Worm (Caenorhabditis elegans) whole organism, L4 larva: Measurements from ENCODE around the gene srv-10.

Source experiments
- F37D6.2 ChIP-seq: sonication (generic microtip); optimal IDR thresholded peaks from 2 replicates; lab custom pipeline; 2016; ENCODE audit warnings: mild to moderate bottlenecking, missing genetic modification characterization, missing compliant biosample characterization
- T20F7.1 ChIP-seq: fragments of 200-800 bp; sonication (Bioruptor generic); optimal IDR thresholded peaks from 2 replicates; lab custom pipeline; 2018; ENCODE audit warnings: mild to moderate bottlenecking, missing genetic modification characterization, missing compliant biosample characterization
- Y48G9A.11 ChIP-seq: fragments of 200-800 bp; sonication (Bioruptor generic); IDR thresholded peaks from 2 replicates; pipeline ENCODE4 v1.3.6; 2022; ENCODE audit warnings: missing genetic modification reagents, missing genetic modification characterization, missing compliant biosample characterization
- Y5F2A.4 ChIP-seq: fragments of 200-800 bp; sonication (Bioruptor generic); optimal IDR thresholded peaks from 2 replicates; lab custom pipeline; 2018; ENCODE audit warnings: mild to moderate bottlenecking, missing genetic modification characterization, missing compliant biosample characterization
- aha-1 ChIP-seq: fragments of 150-350 bp; peaks from one replicate; lab custom pipeline; 2014; ENCODE audit warnings: missing biosample characterization, missing genetic modification characterization
- arid-1 ChIP-seq: fragments of 200-800 bp; sonication (Bioruptor generic); conservative IDR thresholded peaks from 2 replicates; pipeline ENCODE4 v1.3.6; 2022; ENCODE audit warnings: missing genetic modification reagents, missing genetic modification characterization, missing compliant biosample characterization
- ceh-32 ChIP-seq: sonication (generic microtip); optimal IDR thresholded peaks from 2 replicates; lab custom pipeline; 2016; ENCODE audit warnings: mild to moderate bottlenecking, missing genetic modification characterization, missing compliant biosample characterization; ENCODE audit not compliant: poor library complexity
- ces-1 ChIP-seq: fragments of 150-350 bp; sonication (generic microtip); optimal IDR thresholded peaks from 4 replicates; lab custom pipeline; 2014; ENCODE audit warnings: missing biosample characterization, missing genetic modification reagents, missing genetic modification characterization
- cey-2 ChIP-seq: sonication (generic microtip); optimal IDR thresholded peaks from 3 replicates; lab custom pipeline; 2017; ENCODE audit warnings: missing genetic modification characterization, mild to moderate bottlenecking, missing compliant biosample characterization, antibody characterized with exemption, borderline replicate concordance; ENCODE audit not compliant: insufficient read depth
- ctbp-1 ChIP-seq: fragments of 200-800 bp; sonication (Bioruptor generic); IDR thresholded peaks from 2 replicates; pipeline ENCODE4 v1.3.6; 2022; ENCODE audit warnings: missing genetic modification reagents, missing genetic modification characterization, missing compliant biosample characterization
- daf-12 ChIP-seq: fragments of 150-350 bp; optimal IDR thresholded peaks from 2 replicates; lab custom pipeline; 2014; ENCODE audit warnings: missing biosample characterization, missing genetic modification reagents, missing genetic modification characterization
- dmd-8 ChIP-seq: fragments of 200-800 bp; sonication (Bioruptor generic); IDR thresholded peaks from 2 replicates; pipeline ENCODE4 v1.3.6; 2022; ENCODE audit warnings: missing genetic modification characterization, missing compliant biosample characterization
- dve-1 ChIP-seq: sonication (generic microtip); optimal IDR thresholded peaks from 2 replicates; lab custom pipeline; 2017; ENCODE audit warnings: antibody characterized with exemption, mild to moderate bottlenecking, missing genetic modification characterization, missing compliant biosample characterization; ENCODE audit not compliant: insufficient read depth
- egl-27 ChIP-seq: sonication (generic microtip); optimal IDR thresholded peaks from 3 replicates; lab custom pipeline; 2017; ENCODE audit warnings: missing biosample characterization, missing genetic modification reagents, missing genetic modification characterization
- fkh-10 ChIP-seq: fragments of 150-350 bp; optimal IDR thresholded peaks from 2 replicates; lab custom pipeline; 2014; ENCODE audit warnings: missing biosample characterization, missing genetic modification reagents, missing genetic modification characterization
- gei-8 ChIP-seq: fragments of 200-800 bp; sonication (Bioruptor generic); optimal IDR thresholded peaks from 2 replicates; lab custom pipeline; 2018; ENCODE audit warnings: mild to moderate bottlenecking, missing genetic modification characterization, missing compliant biosample characterization
- hlh-30 ChIP-seq: sonication (generic microtip); optimal IDR thresholded peaks from 2 replicates; lab custom pipeline; 2017; ENCODE audit warnings: antibody characterized with exemption, mild to moderate bottlenecking, missing genetic modification characterization, missing compliant biosample characterization; ENCODE audit not compliant: insufficient read depth
- lin-29 ChIP-seq: fragments of 200-800 bp; sonication (Bioruptor generic); IDR thresholded peaks from 2 replicates; pipeline ENCODE4 v1.3.6; 2022; ENCODE audit warnings: missing genetic modification reagents, missing genetic modification characterization, missing compliant biosample characterization
- lin-39 ChIP-seq: fragments of 150-350 bp; optimal IDR thresholded peaks from 2 replicates; lab custom pipeline; 2014; ENCODE audit warnings: missing biosample characterization, missing genetic modification reagents, missing genetic modification characterization
- lir-3 ChIP-seq: sonication (generic microtip); optimal IDR thresholded peaks from 2 replicates; lab custom pipeline; 2016; ENCODE audit warnings: mild to moderate bottlenecking, missing genetic modification characterization, missing compliant biosample characterization
- lsy-2 ChIP-seq, 2 experiments: fragments of 150-350 bp in 1 of 2; sonication (generic microtip) in 1 of 2; optimal IDR thresholded peaks; 2 replicates each; lab custom pipeline; 2014 to 2017; ENCODE audit warnings: missing biosample characterization in 2 of 2, missing genetic modification characterization in 2 of 2
- mxl-3 ChIP-seq: fragments of 200-800 bp; sonication (Bioruptor generic); optimal IDR thresholded peaks from 2 replicates; lab custom pipeline; 2018; ENCODE audit warnings: mild to moderate bottlenecking, missing genetic modification characterization, missing compliant biosample characterization
- nhr-10 ChIP-seq: fragments of 150-350 bp; optimal IDR thresholded peaks from 2 replicates; lab custom pipeline; 2014; ENCODE audit warnings: missing biosample characterization, missing genetic modification characterization
- nhr-25 ChIP-seq: sonication (generic microtip); optimal IDR thresholded peaks from 2 replicates; lab custom pipeline; 2017; ENCODE audit warnings: missing genetic modification characterization, mild to moderate bottlenecking, missing compliant biosample characterization, antibody characterized with exemption, moderate library complexity, borderline replicate concordance; ENCODE audit not compliant: insufficient read depth
- nhr-28 ChIP-seq: fragments of 150-350 bp; optimal IDR thresholded peaks from 2 replicates; lab custom pipeline; 2014; ENCODE audit warnings: missing biosample characterization, missing genetic modification characterization
- pqm-1 ChIP-seq: sonication (generic microtip); optimal IDR thresholded peaks from 2 replicates; lab custom pipeline; 2017; ENCODE audit warnings: missing biosample characterization, missing genetic modification characterization
- skn-1 ChIP-seq: fragments of 150-350 bp; optimal IDR thresholded peaks from 2 replicates; lab custom pipeline; 2014; ENCODE audit warnings: missing biosample characterization, missing genetic modification characterization
- snpc-4 ChIP-seq: fragments of 150-350 bp; optimal IDR thresholded peaks from 2 replicates; lab custom pipeline; 2014; ENCODE audit warnings: missing biosample characterization, missing genetic modification characterization
- spr-1 ChIP-seq: sonication (generic microtip); optimal IDR thresholded peaks from 2 replicates; lab custom pipeline; 2016; ENCODE audit warnings: mild to moderate bottlenecking, missing genetic modification characterization, missing compliant biosample characterization
- spr-3 ChIP-seq: fragments of 200-800 bp; sonication (Bioruptor generic); optimal IDR thresholded peaks from 2 replicates; lab custom pipeline; 2018; ENCODE audit warnings: mild to moderate bottlenecking, missing genetic modification characterization, missing compliant biosample characterization
- unc-130 ChIP-seq: sonication (generic microtip); optimal IDR thresholded peaks from 2 replicates; lab custom pipeline; 2016; ENCODE audit warnings: missing genetic modification reagents, missing genetic modification characterization, missing compliant biosample characterization
- unc-62 ChIP-seq, 3 experiments: fragments of 150-350 bp in 1 of 3; sonication (generic microtip); optimal IDR thresholded peaks in 2 of 3; peaks in 1 of 3; 1 replicate in 1 of 3; 2 replicates in 2 of 3; lab custom pipeline; 2014 to 2017; ENCODE audit warnings: missing biosample characterization in 3 of 3, missing genetic modification characterization in 3 of 3, missing genetic modification reagents in 3 of 3, missing genotype in 1 of 3
- vab-7 ChIP-seq: fragments of 200-800 bp; sonication (Bioruptor generic); IDR thresholded peaks from 2 replicates; pipeline ENCODE4 v1.3.6; 2022; ENCODE audit warnings: missing genetic modification reagents, missing genetic modification characterization, missing compliant biosample characterization
- zag-1 ChIP-seq: fragments of 150-350 bp; optimal IDR thresholded peaks from 2 replicates; lab custom pipeline; 2014; ENCODE audit warnings: missing biosample characterization, missing genetic modification characterization
- ztf-11 ChIP-seq: fragments of 150-350 bp; optimal IDR thresholded peaks from 2 replicates; lab custom pipeline; 2014; ENCODE audit warnings: missing biosample characterization, missing genetic modification characterization
- ztf-7 ChIP-seq: fragments of 150-350 bp; optimal IDR thresholded peaks from 2 replicates; lab custom pipeline; 2014; ENCODE audit warnings: missing biosample characterization, missing genetic modification characterization

srv-10 gene

ce11 chrV:13390936-13391335 is 32.8 kb upstream of the srv-10 start:
- TF ChIP-seq spr-1 (tag; lab: Kevin White, UChicago), result no peak
- TF ChIP-seq mxl-3 (GFP tag; lab: Kevin White, UChicago), result peak; percentile 20
- TF ChIP-seq zag-1 (tag; lab: Kevin White, UChicago), result no peak
- TF ChIP-seq hlh-30 (tag; lab: Kevin White, UChicago), result peak; percentile 21
- TF ChIP-seq dmd-8 (GFP tag; lab: Robert Waterston, UW), result 0 out of 2 replicates have a peak, but pooled peaks have one; percentile 46
- peak; percentile 27 for TF ChIP-seq nhr-28 (tag; lab: Kevin White, UChicago)
- no peak for TF ChIP-seq nhr-10 (tag; lab: Kevin White, UChicago)
- no peak for TF ChIP-seq cey-2 (tag; lab: Kevin White, UChicago)
- no peak for TF ChIP-seq ztf-7 (tag; lab: Kevin White, UChicago)
- TF ChIP-seq nhr-25, result no peak
- no peak for TF ChIP-seq daf-12
- TF ChIP-seq dve-1, result no peak
- peak in 1 of 2 experiments; percentile 11 for TF ChIP-seq lsy-2 (tag; optimal IDR thresholded peaks at IDR 0.05; lab: Kevin White, UChicago)
- no peak for TF ChIP-seq skn-1 (tag; lab: Kevin White, UChicago)
- no peak for TF ChIP-seq ztf-11 (tag; lab: Kevin White, UChicago)
- no peak for TF ChIP-seq snpc-4
- no peak for TF ChIP-seq lir-3 (tag; lab: Kevin White, UChicago)

ce11 chrV:13391378-13392258 is 32.1 kb upstream of the srv-10 start, which contains the start of gene somi-1:
Gene somi-1, minus strand, starts transcription at chrV:13391395.
- TF ChIP-seq lin-29, result no peak
- no peak for TF ChIP-seq ztf-7 (tag; lab: Kevin White, UChicago)
- no peak for TF ChIP-seq vab-7 (GFP tag; lab: Robert Waterston, UW)
- TF ChIP-seq pqm-1 (tag; lab: Kevin White, UChicago), result no peak
- peak; percentile 47 for TF ChIP-seq nhr-28 (tag; lab: Kevin White, UChicago)
- TF ChIP-seq gei-8 (GFP tag; lab: Kevin White, UChicago), result no peak
- TF ChIP-seq arid-1 (GFP tag; lab: Robert Waterston, UW), result no peak
- TF ChIP-seq unc-62 (GFP tag; optimal IDR thresholded peaks at IDR 0.05 in 1 of 2; lab: Kevin White, UChicago), result peak in 1 of 2 experiments; percentile 88
- no peak for TF ChIP-seq unc-62 (tag; optimal IDR thresholded peaks at IDR 0.05; lab: Kevin White, UChicago)
- TF ChIP-seq ctbp-1, result peak; percentile 33; the same call in 1 of the 2 replicates
- TF ChIP-seq ces-1, result peak; percentile 83
- no peak for TF ChIP-seq Y48G9A.11 (GFP tag; lab: Robert Waterston, UW)
- TF ChIP-seq unc-130 (GFP tag; lab: Kevin White, UChicago), result no peak
- TF ChIP-seq dmd-8 (GFP tag; lab: Robert Waterston, UW), result no peak
- TF ChIP-seq dve-1, result no peak
- peak; percentile 7 for TF ChIP-seq aha-1 (tag; lab: Kevin White, UChicago)
- no peak for TF ChIP-seq T20F7.1
- TF ChIP-seq mxl-3 (GFP tag; lab: Kevin White, UChicago), result peak; percentile 0
- TF ChIP-seq egl-27 (tag; lab: Kevin White, UChicago), result no peak
- peak; percentile 59 for TF ChIP-seq hlh-30 (tag; lab: Kevin White, UChicago)
- no peak for TF ChIP-seq lin-39 (tag; lab: Kevin White, UChicago)
- no peak for TF ChIP-seq ceh-32 (tag; lab: Kevin White, UChicago)
- no peak for TF ChIP-seq nhr-10 (tag; lab: Kevin White, UChicago)
- TF ChIP-seq F37D6.2 (tag; lab: Kevin White, UChicago), result no peak
- TF ChIP-seq spr-3, result no peak
- no peak for TF ChIP-seq Y5F2A.4 (GFP tag; lab: Kevin White, UChicago)
- peak; percentile 57 for TF ChIP-seq fkh-10 (GFP tag; lab: Kevin White, UChicago)
